Fruit fly (Drosophila melanogaster) whole organism, pupa: ENCODE results near the gene CG13794.
"Not testable (repeated sequence)": the region's sequence is repeated elsewhere in the genome, so short reads cannot be mapped to it uniquely, and the experiment has no call there.

Source experiments
- CG10348 ChIP-seq: fragments of 200-800 bp; sonication (Bioruptor generic); IDR thresholded peaks from 2 replicates; pipeline ENCODE4 v1.3.6; 2022; ENCODE audit warnings: missing biosample characterization, missing genetic modification characterization
- CG13204 ChIP-seq: fragments of 200-800 bp; sonication (Bioruptor generic); optimal IDR thresholded peaks from 2 replicates; lab custom pipeline; 2018; ENCODE audit warnings: missing biosample characterization, mild to moderate bottlenecking, missing genetic modification characterization, moderate library complexity
- CG14655 ChIP-seq: fragments of 200-800 bp; sonication (Bioruptor generic); optimal IDR thresholded peaks from 3 replicates; lab custom pipeline; 2017; ENCODE audit warnings: mild to moderate bottlenecking, missing biosample characterization, missing genetic modification reagents, missing genetic modification characterization
- CG15710 ChIP-seq: fragments of 200-800 bp; sonication (Bioruptor generic); optimal IDR thresholded peaks from 2 replicates; lab custom pipeline; 2018; ENCODE audit warnings: missing biosample characterization, mild to moderate bottlenecking, missing genetic modification characterization, moderate library complexity
- CG17806 ChIP-seq: fragments of 200-800 bp; sonication (Bioruptor generic); optimal IDR thresholded peaks from 2 replicates; lab custom pipeline; 2018; ENCODE audit warnings: missing biosample characterization, mild to moderate bottlenecking, missing genetic modification characterization, moderate library complexity
- CG32121 ChIP-seq: fragments of 200-800 bp; sonication (Bioruptor generic); IDR thresholded peaks from 2 replicates; pipeline ENCODE4 v1.3.6; 2022; ENCODE audit warnings: missing biosample characterization, missing genetic modification characterization
- CG34367 ChIP-seq: fragments of 200-800 bp; sonication (Bioruptor generic); optimal IDR thresholded peaks from 2 replicates; lab custom pipeline; 2018; ENCODE audit warnings: missing biosample characterization, mild to moderate bottlenecking, missing genetic modification characterization
- CG4496 ChIP-seq: fragments of 200-800 bp; sonication (Bioruptor generic); IDR thresholded peaks from 3 replicates; pipeline ENCODE4 v1.3.6; 2022; ENCODE audit warnings: missing biosample characterization, missing genetic modification characterization
- CG8159 ChIP-seq: fragments of 200-800 bp; sonication (Bioruptor generic); optimal IDR thresholded peaks from 3 replicates; lab custom pipeline; 2018; ENCODE audit warnings: missing biosample characterization, mild to moderate bottlenecking, missing genetic modification characterization, moderate library complexity
- CG8301 ChIP-seq: fragments of 200-800 bp; sonication (Bioruptor generic); optimal IDR thresholded peaks from 2 replicates; lab custom pipeline; 2018; ENCODE audit warnings: missing biosample characterization, mild to moderate bottlenecking, missing genetic modification characterization
- CG9948 ChIP-seq: fragments of 200-800 bp; sonication (Bioruptor generic); optimal IDR thresholded peaks from 2 replicates; lab custom pipeline; 2018; ENCODE audit warnings: missing biosample characterization, mild to moderate bottlenecking, missing genetic modification characterization, moderate library complexity
- D1 ChIP-seq: fragments of 200-800 bp; sonication (Bioruptor generic); optimal IDR thresholded peaks from 2 replicates; lab custom pipeline; 2018; ENCODE audit warnings: missing biosample characterization, mild to moderate bottlenecking, missing genetic modification characterization, moderate library complexity
- EcR ChIP-seq: fragments of 200-800 bp; sonication (Bioruptor generic); optimal IDR thresholded peaks from 3 replicates; lab custom pipeline; 2019; ENCODE audit warnings: missing biosample characterization, missing genetic modification characterization, mild to moderate bottlenecking, moderate library complexity, missing genetic modification reagents
- Ets98B ChIP-seq: fragments of 200-800 bp; sonication (Bioruptor generic); IDR thresholded peaks from 2 replicates; pipeline ENCODE4 v1.3.6; 2022; ENCODE audit warnings: missing biosample characterization, missing genetic modification characterization
- Pif1A ChIP-seq: fragments of 200-800 bp; sonication (Bioruptor generic); optimal IDR thresholded peaks from 3 replicates; lab custom pipeline; 2016; ENCODE audit warnings: missing biosample characterization, missing genetic modification characterization
- Pif1B ChIP-seq: fragments of 200-800 bp; sonication (Bioruptor generic); optimal IDR thresholded peaks from 3 replicates; lab custom pipeline; 2016; ENCODE audit warnings: missing biosample characterization, missing genetic modification characterization
- Snoo ChIP-seq: fragments of 200-800 bp; sonication (Bioruptor generic); optimal IDR thresholded peaks from 3 replicates; lab custom pipeline; 2017; ENCODE audit warnings: missing biosample characterization, mild to moderate bottlenecking, missing genetic modification characterization, inconsistent platforms
- fd96Ca ChIP-seq: fragments of 200-800 bp; sonication (Bioruptor generic); IDR thresholded peaks from 3 replicates; pipeline ENCODE4 v1.3.6; 2022; ENCODE audit warnings: missing biosample characterization, missing genetic modification characterization
- gl ChIP-seq: fragments of 200-800 bp; sonication (Bioruptor generic); optimal IDR thresholded peaks from 2 replicates; lab custom pipeline; 2018; ENCODE audit warnings: missing biosample characterization, mild to moderate bottlenecking, missing genetic modification characterization
- rn ChIP-seq: fragments of 200-800 bp; sonication (Bioruptor generic); IDR thresholded peaks from 2 replicates; pipeline ENCODE4 v1.3.6; 2022; ENCODE audit warnings: missing biosample characterization, missing genetic modification characterization

CG13794 gene

dm6 chr2L:7732570-7732969, 9.9 kb upstream of the CG13794 start, which contains the start of gene CG13796:
Gene CG13796 (minus strand): TSS chr2L:7732670.
- TF ChIP-seq EcR (GFP tag; lab: Kevin White, UChicago); CG34367; CG15710 (tag; lab: Kevin White, UChicago): not testable (repeated sequence)

dm6 chr2L:7726268-7726997, 3.8 kb upstream of the CG13794 start, which contains the start of gene CG13795:
Gene CG13795 (minus strand): TSS chr2L:7726298.
- TF ChIP-seq CG8159 (tag; lab: Kevin White, UChicago) (no peak), CG14655 (GFP tag; lab: Kevin White, UChicago) (peak; percentile 17)

- no peak for TF ChIP-seq D1 (tag; lab: Kevin White, UChicago)
- TF ChIP-seq CG4496 (GFP tag; lab: Robert Waterston, UW) = no peak
- TF ChIP-seq CG8159 (tag; lab: Kevin White, UChicago) = no peak
- TF ChIP-seq CG15710 (tag; lab: Kevin White, UChicago) = no peak
- TF ChIP-seq EcR (GFP tag; lab: Kevin White, UChicago) = no peak
- no peak for TF ChIP-seq Pif1A (GFP tag; lab: Kevin White, UChicago)
- TF ChIP-seq CG8301 (tag; lab: Kevin White, UChicago) = no peak
- no peak for TF ChIP-seq CG9948 (tag; lab: Kevin White, UChicago)
These were observed 521 bp downstream of the CG13794 start for dm6 chr2L:7722102-7722501.

dm6 chr2L:7719387-7719786, 3.2 kb downstream of the CG13794 start, which contains the start of gene CG13793:
Gene CG13793 (minus strand): TSS chr2L:7719487.
- no peak for TF ChIP-seq Ets98B (GFP tag; lab: Robert Waterston, UW)
- no peak for TF ChIP-seq CG32121
- no peak for TF ChIP-seq EcR (GFP tag; lab: Kevin White, UChicago)
- TF ChIP-seq CG8301 (tag; lab: Kevin White, UChicago) = no peak

dm6 chr2L:7716545-7716944, 6.1 kb downstream of the CG13794 start, which contains the start of gene CG33296:
Gene CG33296 (minus strand): TSS chr2L:7716645.
- TF ChIP-seq Pif1A (GFP tag; lab: Kevin White, UChicago) = no peak
- no peak for TF ChIP-seq rn (GFP tag; lab: Robert Waterston, UW)
- no peak for TF ChIP-seq CG17806
- TF ChIP-seq Snoo (tag; lab: Kevin White, UChicago) = no peak
- TF ChIP-seq gl (tag; lab: Kevin White, UChicago) = no peak
- TF ChIP-seq CG9948 (tag; lab: Kevin White, UChicago) = no peak
- TF ChIP-seq fd96Ca (GFP tag; lab: Robert Waterston, UW) = no peak
- TF ChIP-seq CG13204 (GFP tag; lab: Kevin White, UChicago) = no peak
- TF ChIP-seq CG15710 (tag; lab: Kevin White, UChicago) = no peak
- no peak for TF ChIP-seq CG32121
- no peak for TF ChIP-seq CG10348 (GFP tag; lab: Robert Waterston, UW)
- TF ChIP-seq D1 (tag; lab: Kevin White, UChicago) = no peak
- TF ChIP-seq EcR (GFP tag; lab: Kevin White, UChicago) = no peak
- TF ChIP-seq CG8159 (tag; lab: Kevin White, UChicago) = no peak
- TF ChIP-seq, all 21 proteins: peak for 0

dm6 chr2L:7711034-7711685, 11.5 kb downstream of the CG13794 start:
- 0 out of 3 replicates have a peak, but pooled peaks have one; percentile 18 for TF ChIP-seq CG4496 (GFP tag; lab: Robert Waterston, UW)
- no peak for TF ChIP-seq CG8159 (tag; lab: Kevin White, UChicago)
- no peak for TF ChIP-seq CG10348 (GFP tag; lab: Robert Waterston, UW)
- TF ChIP-seq, all 21 proteins: peak for 1

dm6 chr2L:7710580-7710979, 12.0 kb downstream of the CG13794 start, which contains the start of gene Ntl:
Gene Ntl (plus strand): TSS chr2L:7710880.
- TF ChIP-seq rn (GFP tag; lab: Robert Waterston, UW) = no peak
- TF ChIP-seq Snoo (tag; lab: Kevin White, UChicago) = no peak
- TF ChIP-seq CG10348 (GFP tag; lab: Robert Waterston, UW) = no peak
- TF ChIP-seq CG14655 (GFP tag; lab: Kevin White, UChicago) = no peak
- TF ChIP-seq D1 (tag; lab: Kevin White, UChicago) = no peak
- TF ChIP-seq fd96Ca (GFP tag; lab: Robert Waterston, UW) = no peak
- no peak for TF ChIP-seq Pif1B (GFP tag; lab: Kevin White, UChicago)
- TF ChIP-seq gl (tag; lab: Kevin White, UChicago) = no peak
- no peak for TF ChIP-seq CG8159 (tag; lab: Kevin White, UChicago)
- no peak for TF ChIP-seq Ets98B (GFP tag; lab: Robert Waterston, UW)
- no peak for TF ChIP-seq CG34367
- no peak for TF ChIP-seq CG8301 (tag; lab: Kevin White, UChicago)
- no peak for TF ChIP-seq CG32121
- TF ChIP-seq CG9948 (tag; lab: Kevin White, UChicago) = no peak
- TF ChIP-seq EcR (GFP tag; lab: Kevin White, UChicago) = no peak
- TF ChIP-seq CG17806 = no peak
- no peak for TF ChIP-seq CG13204 (GFP tag; lab: Kevin White, UChicago)
